Worm (Caenorhabditis elegans): Measurements from ENCODE around the gene C49H3.4.

DNA sequence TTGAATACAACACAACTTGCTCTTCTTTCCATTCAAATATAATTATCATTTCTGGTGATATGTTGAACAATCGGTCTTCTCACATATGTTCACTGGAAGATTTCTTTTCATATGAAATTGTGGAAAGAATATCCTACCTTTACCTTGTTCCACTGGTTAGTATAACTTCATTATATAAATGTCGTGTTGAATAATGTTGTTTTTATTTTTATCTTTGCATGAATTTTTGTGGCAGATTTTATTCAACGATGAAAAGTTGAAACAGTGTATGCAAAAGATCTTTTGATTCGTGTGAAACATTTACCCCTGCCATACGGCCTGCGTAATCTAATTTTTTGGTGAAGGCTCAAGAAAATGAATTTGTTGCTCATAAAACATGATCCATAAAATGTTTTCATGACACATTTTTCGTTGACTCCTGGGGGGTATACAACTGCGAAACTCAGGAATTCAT is 46.8 kb downstream of the C49H3.4 start:
- TF ChIP-seq W03F9.2 (tag; optimal IDR thresholded peaks at IDR 0.05) = no peak
- no peak for TF ChIP-seq dao-5 (tag; optimal IDR thresholded peaks at IDR 0.05)
- no peak for TF ChIP-seq him-1 (tag; optimal IDR thresholded peaks at IDR 0.05)
